Worm (Caenorhabditis elegans) whole organism, late embryonic: Measurements from ENCODE around the gene C03B1.1.

Source experiments
- ceh-19 ChIP-seq: fragments of 200-800 bp; sonication (Bioruptor generic); optimal IDR thresholded peaks from 2 replicates; lab custom pipeline; 2018; ENCODE audit warnings: mild to moderate bottlenecking, missing genetic modification characterization, missing compliant biosample characterization
- pha-2 ChIP-seq: sonication (generic microtip); optimal IDR thresholded peaks from 2 replicates; lab custom pipeline; 2017; ENCODE audit warnings: mild to moderate bottlenecking, missing genetic modification characterization, missing compliant biosample characterization

DNA sequence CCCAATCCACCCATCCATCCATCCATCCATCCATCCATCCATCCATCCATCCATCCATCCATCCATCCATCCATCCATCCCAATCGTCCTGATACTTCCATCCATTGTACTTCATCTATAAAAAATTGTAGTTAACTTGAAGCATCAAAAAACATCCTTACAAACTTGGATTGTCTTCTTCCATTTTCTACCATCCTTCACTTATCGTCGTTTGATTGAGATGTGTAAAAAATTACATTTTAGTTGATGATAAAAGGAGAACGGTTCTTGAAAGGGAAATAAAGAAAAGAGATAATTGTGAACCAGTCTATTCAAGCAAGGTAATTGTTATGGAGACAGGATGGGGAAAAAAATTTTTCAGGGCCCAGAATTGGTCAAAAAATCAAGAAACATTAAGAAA, 16.8 kb upstream of the C03B1.1 start, which contains the start of gene C03B1.10:
- TF ChIP-seq ceh-19 (no peak), pha-2 (tag; lab: Kevin White, UChicago) (no peak)
